Worm (Caenorhabditis elegans): ENCODE results near the gene W03C9.8.
A peak's percentile ranks its signal among the peaks of the same experiment; 100 is the strongest.

W03C9.8 gene

DNA sequence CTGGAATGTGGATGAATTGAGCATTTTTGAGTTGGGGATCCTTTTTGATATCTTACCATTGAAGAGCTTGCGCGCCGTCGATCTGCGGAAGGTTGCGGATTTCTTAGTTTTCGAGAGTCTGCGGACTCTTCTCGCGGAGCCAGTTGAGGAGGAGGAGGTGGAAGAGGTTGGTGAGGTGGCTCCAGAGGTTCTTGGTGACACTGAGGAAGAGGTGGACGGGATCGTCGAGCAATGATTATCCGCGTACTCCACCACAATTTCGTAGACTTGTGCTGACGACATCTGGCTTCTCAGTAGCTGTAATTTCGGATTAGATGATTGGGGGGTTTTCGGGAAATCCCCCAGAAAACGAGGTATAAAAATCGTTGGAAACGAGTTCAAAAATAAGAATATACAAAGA lies 28.8 kb downstream of the W03C9.8 start, which contains the start of gene Y17G7B.21:
Y17G7B.21 (minus strand) TSS at position 299 of the 400 bp plus-strand sequence.
- TF ChIP-seq lag-1 (GFP tag; IDR thresholded peaks at IDR 0.05): no peak
- peak; percentile 58; the same call in 1 of the 2 replicates for TF ChIP-seq B0336.3 (GFP tag; IDR thresholded peaks at IDR 0.05)
- no peak for TF ChIP-seq hlh-26 (GFP tag; conservative IDR thresholded peaks at IDR 0.05)
- TF ChIP-seq ceh-58 (GFP tag; IDR thresholded peaks at IDR 0.05): 0 out of 2 replicates have a peak, but pooled peaks have one; percentile 83
- 0 out of 2 replicates have a peak, but pooled peaks have one; percentile 11 for TF ChIP-seq lin-26 (GFP tag; IDR thresholded peaks at IDR 0.05)
- TF ChIP-seq madf-3 (GFP tag; IDR thresholded peaks at IDR 0.05): 0 out of 2 replicates have a peak, but pooled peaks have one; percentile 68
- peak; percentile 41; the same call in 1 of the 2 replicates for TF ChIP-seq mcd-1 (GFP tag; IDR thresholded peaks at IDR 0.05)
- no peak; the same call in 1 of the 2 replicates for TF ChIP-seq cebp-2 (GFP tag; IDR thresholded peaks at IDR 0.05)
- TF ChIP-seq sdz-38 (tag; optimal IDR thresholded peaks at IDR 0.05): no peak
- TF ChIP-seq attf-6 (GFP tag; IDR thresholded peaks at IDR 0.05): peak; percentile 38; the same call in 1 of the 2 replicates
- peak; percentile 25; the same call in 1 of the 2 replicates for TF ChIP-seq Y56A3A.18 (GFP tag; IDR thresholded peaks at IDR 0.05)
- no peak for TF ChIP-seq let-526 (GFP tag; IDR thresholded peaks at IDR 0.05)
- no peak for TF ChIP-seq snpc-1.1 (tag; optimal IDR thresholded peaks at IDR 0.05; ENCODE audit: insufficient read depth)
- peak; percentile 35 for TF ChIP-seq unc-130 (GFP tag; optimal IDR thresholded peaks at IDR 0.05)
- peak; percentile 63 for TF ChIP-seq F52B5.7 (tag; optimal IDR thresholded peaks at IDR 0.05)
- peak; percentile 43 for TF ChIP-seq madf-6 (GFP tag; IDR thresholded peaks at IDR 0.05)
- peak; percentile 80 for TF ChIP-seq zfh-2 (GFP tag; conservative IDR thresholded peaks at IDR 0.05)
- TF ChIP-seq rcor-1 (GFP tag; IDR thresholded peaks at IDR 0.05): no peak
- peak; percentile 43; the same call in 1 of the 2 replicates for TF ChIP-seq egrh-3 (GFP tag; IDR thresholded peaks at IDR 0.05)
- peak; percentile 51 for TF ChIP-seq F57C9.4 (tag; optimal IDR thresholded peaks at IDR 0.05)
- TF ChIP-seq tbp1 (GFP tag; optimal IDR thresholded peaks at IDR 0.05): no peak
- TF ChIP-seq hsf-1 (GFP tag; IDR thresholded peaks at IDR 0.05): peak; percentile 43; the same call in 1 of the 2 replicates
- peak; percentile 15; the same call in 1 of the 2 replicates for TF ChIP-seq hmg-1.2 (GFP tag; IDR thresholded peaks at IDR 0.05)
- TF ChIP-seq ets-4 (GFP tag; optimal IDR thresholded peaks at IDR 0.05): no peak
- TF ChIP-seq chd-7 (tag; optimal IDR thresholded peaks at IDR 0.05): peak; percentile 67
- no peak for TF ChIP-seq cebp-1 (GFP tag; IDR thresholded peaks at IDR 0.05)
- TF ChIP-seq cebp-1 (tag; optimal IDR thresholded peaks at IDR 0.05): no peak
- TF ChIP-seq nhr-120 (GFP tag; IDR thresholded peaks at IDR 0.05): 0 out of 2 replicates have a peak, but pooled peaks have one; percentile 81
- no peak for TF ChIP-seq Y53F4B.3 (GFP tag; IDR thresholded peaks at IDR 0.05)
- peak; percentile 89 for TF ChIP-seq hrde-1 (tag; optimal IDR thresholded peaks at IDR 0.05; ENCODE audit: borderline replicate concordance)
- no peak for TF ChIP-seq ceh-27 (GFP tag; optimal IDR thresholded peaks at IDR 0.05)
- TF ChIP-seq dpff-1 (tag; optimal IDR thresholded peaks at IDR 0.05): no peak
- TF ChIP-seq ceh-100 (GFP tag; IDR thresholded peaks at IDR 0.05): peak; percentile 46; the same call in 1 of the 2 replicates
- TF ChIP-seq xnd-1 (tag; optimal IDR thresholded peaks at IDR 0.05): peak; percentile 27
- TF ChIP-seq mes-4 (tag; optimal IDR thresholded peaks at IDR 0.05): no peak
- TF ChIP-seq bed-1 (GFP tag; IDR thresholded peaks at IDR 0.05): no peak
- no peak for TF ChIP-seq snpc-3.4 (tag; optimal IDR thresholded peaks at IDR 0.05)
- no peak for TF ChIP-seq sea-2 (GFP tag; IDR thresholded peaks at IDR 0.05)
- TF ChIP-seq egl-44 (GFP tag; IDR thresholded peaks at IDR 0.05): no peak
- peak; percentile 66; the same call in 1 of the 2 replicates for TF ChIP-seq Y53G8AR.9 (GFP tag; conservative IDR thresholded peaks at IDR 0.05)
